Worm (Caenorhabditis elegans): ENCODE measurements around the gene fbxa-24.

DNA sequence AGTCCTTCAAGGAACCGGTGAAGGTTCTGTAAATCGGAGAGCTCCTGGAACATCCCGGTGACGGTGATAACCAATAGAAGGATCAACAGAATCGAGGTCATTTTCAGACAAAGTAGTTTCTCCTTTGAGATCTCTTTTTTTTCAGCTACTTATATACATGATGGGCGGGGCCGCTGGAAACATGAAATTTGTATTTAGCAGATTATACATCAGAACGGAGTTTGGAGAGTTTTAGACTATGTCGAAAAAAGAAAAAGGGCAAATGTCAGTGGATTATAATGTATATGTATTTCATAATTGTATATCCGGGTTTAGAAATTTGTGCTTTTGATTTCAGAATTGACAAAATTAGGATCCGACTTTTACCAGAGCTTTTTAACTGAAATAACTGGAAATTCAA, 13.1 kb upstream of the fbxa-24 start, which contains the start of gene ins-32:
- TF ChIP-seq him-1 (tag; optimal IDR thresholded peaks at IDR 0.05) = no peak
- TF ChIP-seq W03F9.2 (tag; optimal IDR thresholded peaks at IDR 0.05) = no peak

Measured in whole organism, L4/young adult.